Worm (Caenorhabditis elegans): ENCODE measurements around the gene R05A10.7.

DNA sequence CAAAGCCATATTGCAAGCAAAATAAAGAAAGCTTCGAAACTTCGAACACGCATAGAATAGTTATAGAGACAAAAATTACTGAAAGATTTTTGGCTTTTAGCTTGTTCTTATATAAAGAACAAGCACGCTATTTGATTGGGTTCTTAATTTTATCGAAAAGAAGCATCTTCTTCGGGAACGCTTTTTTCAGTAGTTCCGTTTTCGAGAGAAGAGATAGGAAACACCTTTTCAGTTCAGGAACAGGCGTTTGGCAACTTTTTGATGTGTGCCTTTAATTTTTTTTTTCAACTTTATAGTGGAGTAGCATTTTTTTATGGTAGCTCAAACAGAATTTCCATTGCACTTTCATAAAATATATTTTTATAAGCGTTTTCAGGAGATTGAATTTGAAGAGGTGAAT lies at the start of gene R05A10.7:
- TF ChIP-seq hnd-1 (tag; optimal IDR thresholded peaks at IDR 0.05), result no peak
- no peak for TF ChIP-seq hmg-4 (GFP tag; optimal IDR thresholded peaks at IDR 0.05)
- no peak for TF ChIP-seq ama-1 (optimal IDR thresholded peaks at IDR 0.05)
- TF ChIP-seq ceh-36 (tag; optimal IDR thresholded peaks at IDR 0.05), result no peak
- TF ChIP-seq B0310.2 (tag; optimal IDR thresholded peaks at IDR 0.05), result no peak
- TF ChIP-seq sea-1 (GFP tag; conservative IDR thresholded peaks at IDR 0.05), result no peak
- no peak for TF ChIP-seq hmbx-1 (tag; optimal IDR thresholded peaks at IDR 0.05)
- TF ChIP-seq tbx-37 (GFP tag; conservative IDR thresholded peaks at IDR 0.05), result no peak
- TF ChIP-seq aly-1 (tag; optimal IDR thresholded peaks at IDR 0.05), result no peak
- TF ChIP-seq flt-1 (GFP tag; IDR thresholded peaks at IDR 0.05), result no peak
